ENCODE assay signal across 1 fruit fly cellular context in genomic region chr3L:3423006-3423405, dm6.
TF ChIP-seq lines count a peak whose summit lies in the region.

No protein-coding gene starts in this region.

TF ChIP-seq in whole organism, prepupa, 60 proteins besides CTCF, POLR2A, EP300 and RAD21 (continued from another document):
- TF ChIP-seq Smox (GFP tag; optimal IDR thresholded peaks at IDR 0.05; lab: Kevin White, UChicago) (peak; percentile 69), CG6276 (GFP tag; optimal IDR thresholded peaks at IDR 0.05; lab: Kevin White, UChicago) (no peak), CG6854 (GFP tag; optimal IDR thresholded peaks at IDR 0.05; lab: Kevin White, UChicago) (no peak), Sox14 (GFP tag; optimal IDR thresholded peaks at IDR 0.05; lab: Kevin White, UChicago) (no peak), CG10669 (GFP tag; optimal IDR thresholded peaks at IDR 0.05; lab: Kevin White, UChicago) (no peak), Sox15 (GFP tag; optimal IDR thresholded peaks at IDR 0.05; lab: Kevin White, UChicago) (no peak), topi (GFP tag; optimal IDR thresholded peaks at IDR 0.05; lab: Kevin White, UChicago) (peak; percentile 56), CG7368 (GFP tag; optimal IDR thresholded peaks at IDR 0.05; lab: Kevin White, UChicago) (no peak), CG6808 (GFP tag; optimal IDR thresholded peaks at IDR 0.05; lab: Kevin White, UChicago) (no peak), spab (GFP tag; optimal IDR thresholded peaks at IDR 0.05; lab: Kevin White, UChicago) (no peak), Sox102F (GFP tag; optimal IDR thresholded peaks at IDR 0.05; lab: Kevin White, UChicago) (peak; percentile 58), fkh (GFP tag; optimal IDR thresholded peaks at IDR 0.05; lab: Kevin White, UChicago) (no peak), CG11294 (GFP tag; IDR thresholded peaks at IDR 0.05; lab: Robert Waterston, UW) (no peak), Ets96B (tag; optimal IDR thresholded peaks at IDR 0.05; lab: Kevin White, UChicago) (no peak), CG34406 (GFP tag; optimal IDR thresholded peaks at IDR 0.05; lab: Kevin White, UChicago) (peak; percentile 12), svp (GFP tag; lab: Kevin White, UChicago) (peak; percentile 85), CG11762 (GFP tag; optimal IDR thresholded peaks at IDR 0.05; lab: Kevin White, UChicago; ENCODE audit: insufficient read depth) (no peak), CG15336 (GFP tag; IDR thresholded peaks at IDR 0.05; lab: Robert Waterston, UW) (no peak), CG6163 (GFP tag; IDR thresholded peaks at IDR 0.05; lab: Robert Waterston, UW) (no peak), OdsH (GFP tag; optimal IDR thresholded peaks at IDR 0.05; lab: Kevin White, UChicago) (no peak), pdm3 (GFP tag; optimal IDR thresholded peaks at IDR 0.05; lab: Kevin White, UChicago) (no peak), Lpt (GFP tag; optimal IDR thresholded peaks at IDR 0.05; lab: Kevin White, UChicago) (no peak), vri (GFP tag; optimal IDR thresholded peaks at IDR 0.05; lab: Kevin White, UChicago) (peak; percentile 40), fd85E (GFP tag; optimal IDR thresholded peaks at IDR 0.05; lab: Kevin White, UChicago) (no peak), CG3919 (GFP tag; optimal IDR thresholded peaks at IDR 0.05; lab: Kevin White, UChicago) (no peak), fd59A (GFP tag; optimal IDR thresholded peaks at IDR 0.05; lab: Kevin White, UChicago) (no peak), Ets21C (GFP tag; optimal IDR thresholded peaks at IDR 0.05; lab: Kevin White, UChicago) (peak; percentile 19), esn (GFP tag; optimal IDR thresholded peaks at IDR 0.05; lab: Kevin White, UChicago) (peak; percentile 74), lz (GFP tag; optimal IDR thresholded peaks at IDR 0.05; lab: Kevin White, UChicago) (peak; percentile 45), eg (GFP tag; IDR thresholded peaks at IDR 0.05; lab: Robert Waterston, UW) (no peak), CG8119 (GFP tag; IDR thresholded peaks at IDR 0.05; lab: Robert Waterston, UW) (no peak), salr (GFP tag; optimal IDR thresholded peaks at IDR 0.05; lab: Kevin White, UChicago) (no peak), CG6792 (GFP tag; optimal IDR thresholded peaks at IDR 0.05; lab: Kevin White, UChicago) (peak; percentile 13)
